Worm (Caenorhabditis elegans) whole organism, young adult: ENCODE data around the gene VM106R.1.

Experiments used
- C17E4.6 ChIP-seq: fragments of 200-800 bp; sonication (Bioruptor generic); IDR thresholded peaks from 2 replicates; pipeline ENCODE4 v1.3.6; 2022; ENCODE audit warnings: missing genetic modification reagents, missing genetic modification characterization, missing compliant biosample characterization
- D2030.7 ChIP-seq: fragments of 200-800 bp; sonication (Bioruptor generic); IDR thresholded peaks from 2 replicates; pipeline ENCODE4 v1.3.6; 2022; ENCODE audit warnings: missing genetic modification reagents, missing genetic modification characterization, missing compliant biosample characterization
- F23B12.7 ChIP-seq: sonication (generic microtip); optimal IDR thresholded peaks from 2 replicates; lab custom pipeline; 2017; ENCODE audit warnings: missing genetic modification characterization, mild to moderate bottlenecking, missing compliant biosample characterization, antibody characterized with exemption, moderate library complexity; ENCODE audit not compliant: insufficient read depth
- F37B4.10 ChIP-seq: fragments of 200-800 bp; sonication (Bioruptor generic); IDR thresholded peaks from 2 replicates; pipeline ENCODE4 v1.3.6; 2022; ENCODE audit warnings: missing genetic modification characterization, missing compliant biosample characterization
- F57C9.4 ChIP-seq: sonication (generic microtip); optimal IDR thresholded peaks from 2 replicates; lab custom pipeline; 2017; ENCODE audit warnings: mild to moderate bottlenecking, missing genetic modification characterization, missing compliant biosample characterization
- ZK185.1 ChIP-seq: sonication (generic microtip); optimal IDR thresholded peaks from 2 replicates; lab custom pipeline; 2016; ENCODE audit warnings: mild to moderate bottlenecking, missing genetic modification characterization, missing compliant biosample characterization; ENCODE audit not compliant: poor library complexity, severe bottlenecking
- attf-3 ChIP-seq: fragments of 200-800 bp; sonication (Bioruptor generic); conservative IDR thresholded peaks from 2 replicates; pipeline ENCODE4 v1.3.6; 2022; ENCODE audit warnings: missing genetic modification reagents, missing genetic modification characterization, missing compliant biosample characterization
- attf-5 ChIP-seq: fragments of 200-800 bp; sonication (Bioruptor generic); optimal IDR thresholded peaks from 2 replicates; lab custom pipeline; 2018; ENCODE audit warnings: mild to moderate bottlenecking, missing genetic modification characterization, missing compliant biosample characterization
- attf-6 ChIP-seq: fragments of 200-800 bp; sonication (Bioruptor generic); IDR thresholded peaks from 2 replicates; pipeline ENCODE4 v1.3.6; 2022; ENCODE audit warnings: missing genetic modification reagents, missing genetic modification characterization, missing compliant biosample characterization
- ccch-3 ChIP-seq: fragments of 200-800 bp; sonication (Bioruptor generic); optimal IDR thresholded peaks from 2 replicates; lab custom pipeline; 2018; ENCODE audit warnings: mild to moderate bottlenecking, missing genetic modification characterization, missing compliant biosample characterization
- cebp-1 ChIP-seq, 2 experiments: fragments of 200-800 bp in 1 of 2; sonication (Bioruptor generic) in 1 of 2; sonication (generic microtip) in 1 of 2; IDR thresholded peaks in 1 of 2; optimal IDR thresholded peaks in 1 of 2; 2 replicates each; pipeline versions ENCODE4 v1.3.6 to Lab custom; 2017 to 2022; ENCODE audit warnings: missing compliant biosample characterization in 2 of 2, missing genetic modification characterization in 2 of 2, mild to moderate bottlenecking in 1 of 2, missing genetic modification reagents in 1 of 2, moderate library complexity in 1 of 2
- ceh-100 ChIP-seq: fragments of 200-800 bp; sonication (Bioruptor generic); IDR thresholded peaks from 2 replicates; pipeline ENCODE4 v1.3.6; 2022; ENCODE audit warnings: missing genetic modification reagents, missing genetic modification characterization, missing compliant biosample characterization
- ceh-27 ChIP-seq: fragments of 200-800 bp; sonication (Bioruptor generic); optimal IDR thresholded peaks from 2 replicates; lab custom pipeline; 2018; ENCODE audit warnings: mild to moderate bottlenecking, missing genetic modification characterization, moderate library complexity, missing compliant biosample characterization
- dpff-1 ChIP-seq: sonication (generic microtip); optimal IDR thresholded peaks from 2 replicates; lab custom pipeline; 2017; ENCODE audit warnings: mild to moderate bottlenecking, missing genetic modification characterization, missing compliant biosample characterization
- dpl-1 ChIP-seq: fragments of 150-350 bp; optimal IDR thresholded peaks from 2 replicates; lab custom pipeline; 2014; ENCODE audit warnings: missing biosample characterization, missing genetic modification reagents, missing genetic modification characterization
- efl-1 ChIP-seq: fragments of 150-350 bp; optimal IDR thresholded peaks from 2 replicates; lab custom pipeline; 2014; ENCODE audit warnings: missing biosample characterization, missing genetic modification reagents, missing genetic modification characterization
- egl-44 ChIP-seq: fragments of 200-800 bp; sonication (Bioruptor generic); IDR thresholded peaks from 2 replicates; pipeline ENCODE4 v1.3.6; 2022; ENCODE audit warnings: missing genetic modification reagents, missing genetic modification characterization, missing compliant biosample characterization
- fkh-3 ChIP-seq: sonication (generic microtip); optimal IDR thresholded peaks from 2 replicates; lab custom pipeline; 2016; ENCODE audit warnings: mild to moderate bottlenecking, missing genetic modification characterization, missing compliant biosample characterization
- gei-17 ChIP-seq: fragments of 200-800 bp; sonication (Bioruptor generic); optimal IDR thresholded peaks from 2 replicates; lab custom pipeline; 2018; ENCODE audit warnings: mild to moderate bottlenecking, missing genetic modification characterization, missing compliant biosample characterization
- hlh-26 ChIP-seq: fragments of 200-800 bp; sonication (Bioruptor generic); conservative IDR thresholded peaks from 2 replicates; pipeline ENCODE4 v1.3.6; 2022; ENCODE audit warnings: missing genetic modification reagents, missing genetic modification characterization, missing compliant biosample characterization
- hmg-20 ChIP-seq: fragments of 200-800 bp; sonication (Bioruptor generic); IDR thresholded peaks from 2 replicates; pipeline ENCODE4 v1.3.6; 2022; ENCODE audit warnings: missing genetic modification reagents, missing genetic modification characterization, missing compliant biosample characterization
- hsf-1 ChIP-seq: fragments of 200-800 bp; sonication (Bioruptor generic); IDR thresholded peaks from 2 replicates; pipeline ENCODE4 v1.3.6; 2022; ENCODE audit warnings: missing genetic modification reagents, missing genetic modification characterization, missing compliant biosample characterization
- lin-40 ChIP-seq: sonication (generic microtip); optimal IDR thresholded peaks from 2 replicates; lab custom pipeline; 2016; ENCODE audit warnings: missing genetic modification characterization, mild to moderate bottlenecking, missing compliant biosample characterization, missing genotype, missing genetic modification reagents
- lir-1 ChIP-seq: fragments of 200-800 bp; sonication (Bioruptor generic); conservative IDR thresholded peaks from 2 replicates; pipeline ENCODE4 v1.3.6; 2022; ENCODE audit warnings: missing genetic modification reagents, missing genetic modification characterization, missing compliant biosample characterization
- lsl-1 ChIP-seq: fragments of 200-800 bp; sonication (Bioruptor generic); optimal IDR thresholded peaks from 2 replicates; lab custom pipeline; 2018; ENCODE audit warnings: mild to moderate bottlenecking, missing genetic modification characterization, moderate library complexity, missing compliant biosample characterization
- lsy-27 ChIP-seq: sonication (generic microtip); optimal IDR thresholded peaks from 2 replicates; lab custom pipeline; 2017; ENCODE audit warnings: missing genetic modification characterization, mild to moderate bottlenecking, missing compliant biosample characterization, antibody characterized with exemption, missing genotype, borderline replicate concordance; ENCODE audit not compliant: insufficient read depth
- madf-6 ChIP-seq: fragments of 200-800 bp; sonication (Bioruptor generic); IDR thresholded peaks from 2 replicates; pipeline ENCODE4 v1.3.6; 2022; ENCODE audit warnings: missing genetic modification reagents, missing genetic modification characterization, missing compliant biosample characterization
- mcd-1 ChIP-seq: fragments of 200-800 bp; sonication (Bioruptor generic); IDR thresholded peaks from 2 replicates; pipeline ENCODE4 v1.3.6; 2022; ENCODE audit warnings: missing genetic modification reagents, missing genetic modification characterization, missing compliant biosample characterization
- mel-28 ChIP-seq: sonication (generic microtip); optimal IDR thresholded peaks from 2 replicates; lab custom pipeline; 2016; ENCODE audit warnings: borderline replicate concordance, mild to moderate bottlenecking, missing genetic modification characterization, missing compliant biosample characterization
- mes-4 ChIP-seq: sonication (generic microtip); optimal IDR thresholded peaks from 2 replicates; lab custom pipeline; 2016; ENCODE audit warnings: missing genotype, missing genetic modification characterization, missing compliant biosample characterization
- nfyb-1 ChIP-seq: fragments of 200-800 bp; sonication (Bioruptor generic); IDR thresholded peaks from 2 replicates; pipeline ENCODE4 v1.3.6; 2022; ENCODE audit warnings: missing genetic modification reagents, missing genetic modification characterization, missing compliant biosample characterization
- nhr-120 ChIP-seq: fragments of 200-800 bp; sonication (Bioruptor generic); IDR thresholded peaks from 2 replicates; pipeline ENCODE4 v1.3.6; 2022; ENCODE audit warnings: missing genetic modification characterization, missing compliant biosample characterization
- nhr-179 ChIP-seq: sonication (generic microtip); optimal IDR thresholded peaks from 2 replicates; lab custom pipeline; 2016; ENCODE audit warnings: mild to moderate bottlenecking, missing genetic modification characterization, missing compliant biosample characterization
- nhr-80 ChIP-seq: sonication (generic microtip); optimal IDR thresholded peaks from 2 replicates; lab custom pipeline; 2016; ENCODE audit warnings: missing genetic modification characterization, missing compliant biosample characterization
- repo-1 ChIP-seq: sonication (generic microtip); optimal IDR thresholded peaks from 2 replicates; lab custom pipeline; 2017; ENCODE audit warnings: mild to moderate bottlenecking, missing genetic modification characterization, missing compliant biosample characterization
- snpc-3.4 ChIP-seq: sonication (generic microtip); optimal IDR thresholded peaks from 2 replicates; lab custom pipeline; 2017; ENCODE audit warnings: missing genetic modification characterization, mild to moderate bottlenecking, missing compliant biosample characterization, antibody characterized with exemption, moderate library complexity, missing genotype, missing genetic modification reagents
- snpc-4 ChIP-seq, 5 experiments: fragments of 150-350 bp in 1 of 5; sonication (generic microtip) in 4 of 5; optimal IDR thresholded peaks; 2 replicates each; lab custom pipeline; 2014 to 2018; ENCODE audit warnings: missing genetic modification characterization in 5 of 5, missing biosample characterization in 3 of 5, antibody characterized with exemption in 2 of 5, mild to moderate bottlenecking in 2 of 5, missing compliant biosample characterization in 2 of 5, missing genotype in 2 of 5, moderate library complexity in 2 of 5, missing genetic modification reagents in 1 of 5
- somi-1 ChIP-seq: fragments of 200-800 bp; sonication (Bioruptor generic); optimal IDR thresholded peaks from 2 replicates; lab custom pipeline; 2018; ENCODE audit warnings: mild to moderate bottlenecking, missing genetic modification characterization, missing compliant biosample characterization
- sptf-2 ChIP-seq: fragments of 200-800 bp; sonication (Bioruptor generic); optimal IDR thresholded peaks from 2 replicates; lab custom pipeline; 2018; ENCODE audit warnings: mild to moderate bottlenecking, missing genetic modification characterization, missing compliant biosample characterization
- tbx-9 ChIP-seq: sonication (generic microtip); optimal IDR thresholded peaks from 2 replicates; lab custom pipeline; 2016; ENCODE audit warnings: borderline replicate concordance, missing genetic modification characterization, inconsistent platforms, missing compliant biosample characterization
- unc-130 ChIP-seq: sonication (generic microtip); optimal IDR thresholded peaks from 2 replicates; lab custom pipeline; 2016; ENCODE audit warnings: missing genetic modification reagents, missing genetic modification characterization, missing compliant biosample characterization
- zfh-2 ChIP-seq: fragments of 200-800 bp; sonication (Bioruptor generic); conservative IDR thresholded peaks from 2 replicates; pipeline ENCODE4 v1.3.6; 2022; ENCODE audit warnings: missing genetic modification reagents, missing genetic modification characterization, missing compliant biosample characterization
- zim-3 ChIP-seq: sonication (generic microtip); optimal IDR thresholded peaks from 2 replicates; lab custom pipeline; 2017; ENCODE audit warnings: mild to moderate bottlenecking, missing genetic modification characterization, moderate library complexity, missing compliant biosample characterization
- ztf-25 ChIP-seq: fragments of 200-800 bp; sonication (Bioruptor generic); IDR thresholded peaks from 2 replicates; pipeline ENCODE4 v1.3.6; 2022; ENCODE audit warnings: missing genetic modification reagents, missing genetic modification characterization, missing compliant biosample characterization
- ztf-6 ChIP-seq: fragments of 200-800 bp; sonication (Bioruptor generic); IDR thresholded peaks from 2 replicates; pipeline ENCODE4 v1.3.6; 2022; ENCODE audit warnings: missing genetic modification reagents, missing genetic modification characterization, missing compliant biosample characterization

The VM106R.1 gene

DNA sequence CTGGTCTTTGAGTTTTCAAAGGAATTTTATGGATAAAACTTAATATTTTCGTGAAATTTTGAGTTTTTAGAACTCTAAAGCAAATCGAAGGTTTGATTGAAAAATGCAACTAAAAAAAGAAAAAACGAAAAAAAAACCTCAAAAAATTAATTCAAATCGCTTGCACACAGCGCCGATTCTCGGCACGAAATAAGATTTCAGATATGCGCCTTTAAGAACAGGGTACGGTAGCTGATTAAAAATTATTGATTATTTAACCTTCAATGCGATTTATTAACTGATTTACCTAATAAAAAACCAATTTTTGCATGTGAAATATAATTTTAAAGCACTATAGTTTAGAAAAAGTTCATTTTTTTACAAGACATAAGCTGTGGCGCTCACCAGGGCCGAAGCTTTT lies 23.9 kb upstream of the VM106R.1 start (continued):
- TF ChIP-seq lir-1 (GFP tag; lab: Robert Waterston, UW) = no peak
- TF ChIP-seq zfh-2 (GFP tag; lab: Robert Waterston, UW) = no peak
- TF ChIP-seq C17E4.6 (GFP tag; lab: Robert Waterston, UW) = no peak
- peak; percentile 27; the same call in 1 of the 2 replicates for TF ChIP-seq D2030.7 (GFP tag; lab: Robert Waterston, UW)

DNA sequence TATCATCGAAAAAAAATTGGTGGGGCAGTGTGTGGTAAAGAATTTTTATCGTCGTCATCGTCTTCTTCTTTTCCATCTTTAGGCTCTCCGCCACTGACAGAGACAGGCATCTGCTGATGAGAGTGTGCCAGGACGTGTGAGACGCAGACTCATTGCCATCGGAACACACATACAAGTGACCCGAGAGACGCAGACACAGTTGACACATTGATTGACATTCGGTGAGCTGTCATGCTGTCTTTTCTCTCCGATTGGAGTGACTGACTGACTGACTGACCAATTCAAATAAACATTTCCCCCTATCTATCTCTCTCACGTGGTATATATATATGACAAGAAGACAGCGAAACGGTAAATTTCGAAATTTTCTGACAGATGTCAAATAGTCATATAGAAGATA lies 22.1 kb upstream of the VM106R.1 start:
- TF ChIP-seq ccch-3 (GFP tag; lab: Kevin White, UChicago) (no peak), F57C9.4 (tag; lab: Kevin White, UChicago) (no peak), attf-5 (GFP tag; lab: Kevin White, UChicago) (peak; percentile 93), dpff-1 (tag; lab: Kevin White, UChicago) (no peak), F37B4.10 (GFP tag; lab: Robert Waterston, UW) (no peak), ztf-25 (no peak), tbx-9 (tag; lab: Kevin White, UChicago) (no peak), ztf-6 (GFP tag; lab: Robert Waterston, UW) (no peak), unc-130 (no peak), snpc-4 (GFP tag; optimal IDR thresholded peaks at IDR 0.05; lab: Kevin White, UChicago) (no peak), snpc-4 (tag; optimal IDR thresholded peaks at IDR 0.05; lab: Kevin White, UChicago) (peak in 2 of 4 experiments; percentile 55 to 58), attf-6 (no peak), ZK185.1 (no peak), cebp-1 (GFP tag; IDR thresholded peaks at IDR 0.05; lab: Robert Waterston, UW) (peak; percentile 66), cebp-1 (tag; optimal IDR thresholded peaks at IDR 0.05; lab: Kevin White, UChicago) (peak; percentile 90), ceh-27 (GFP tag; lab: Kevin White, UChicago) (peak; percentile 57), mel-28 (tag; lab: Kevin White, UChicago) (no peak), gei-17 (GFP tag; lab: Kevin White, UChicago) (peak; percentile 54), attf-3 (GFP tag; lab: Robert Waterston, UW) (no peak), egl-44 (GFP tag; lab: Robert Waterston, UW) (peak; percentile 74), hlh-26 (GFP tag; lab: Robert Waterston, UW) (no peak), D2030.7 (GFP tag; lab: Robert Waterston, UW) (no peak), hsf-1 (GFP tag; lab: Robert Waterston, UW) (no peak), nfyb-1 (peak; percentile 85), dpl-1 (GFP tag; lab: Kevin White, UChicago) (no peak), nhr-80 (tag; lab: Kevin White, UChicago) (peak; percentile 97), lsy-27 (tag; lab: Kevin White, UChicago) (no peak), madf-6 (GFP tag; lab: Robert Waterston, UW) (0 out of 2 replicates have a peak, but pooled peaks have one; percentile 7), lsl-1 (no peak), repo-1 (tag; lab: Kevin White, UChicago) (peak; percentile 72), efl-1 (GFP tag; lab: Kevin White, UChicago) (no peak), ceh-100 (GFP tag; lab: Robert Waterston, UW) (no peak), F23B12.7 (tag; lab: Kevin White, UChicago) (no peak), nhr-179 (tag; lab: Kevin White, UChicago) (no peak), somi-1 (peak; percentile 60), mcd-1 (GFP tag; lab: Robert Waterston, UW) (peak; percentile 68), mes-4 (tag; lab: Kevin White, UChicago) (no peak), zim-3 (tag; lab: Kevin White, UChicago) (no peak), nhr-120 (GFP tag; lab: Robert Waterston, UW) (no peak), snpc-3.4 (no peak), fkh-3 (tag; lab: Kevin White, UChicago) (no peak), hmg-20 (GFP tag; lab: Robert Waterston, UW) (no peak), lin-40 (peak; percentile 87), sptf-2 (GFP tag; lab: Kevin White, UChicago) (no peak)
